Fruit fly (Drosophila melanogaster): ENCODE results near the gene CG13737.

Gene CG13737

dm6 chr3L:13923332-13924272 is 44.8 kb downstream of the CG13737 start (continued):
- TF ChIP-seq NC2α (GFP tag; optimal IDR thresholded peaks at IDR 0.05) (no peak), CG8944 (GFP tag; optimal IDR thresholded peaks at IDR 0.05) (no peak), Neu2 (GFP tag; optimal IDR thresholded peaks at IDR 0.05; ENCODE audit: borderline replicate concordance) (no peak), fu2 (GFP tag; optimal IDR thresholded peaks at IDR 0.05) (no peak), CG3847 (GFP tag; IDR thresholded peaks at IDR 0.05) (peak; percentile 62), CG11723 (GFP tag; optimal IDR thresholded peaks at IDR 0.05) (no peak), Hr39 (optimal IDR thresholded peaks at IDR 0.05) (no peak), Dad (GFP tag; optimal IDR thresholded peaks at IDR 0.05) (no peak), CG10274 (GFP tag; optimal IDR thresholded peaks at IDR 0.05) (peak; percentile 7), CG14050 (GFP tag; IDR thresholded peaks at IDR 0.05) (no peak), prd (optimal IDR thresholded peaks at IDR 0.05) (no peak), prd (GFP tag; IDR thresholded peaks at IDR 0.05) (peak; percentile 82), toy (GFP tag; IDR thresholded peaks at IDR 0.05) (peak; percentile 79), nerfin-2 (GFP tag; IDR thresholded peaks at IDR 0.05; ENCODE audit: partially characterized antibody) (no peak), gt (GFP tag; IDR thresholded peaks at IDR 0.05) (no peak; the same call in 1 of the 2 replicates), Gug (GFP tag; IDR thresholded peaks at IDR 0.05) (peak; percentile 43; the same call in 1 of the 4 replicates), ac (GFP tag; optimal IDR thresholded peaks at IDR 0.05) (no peak), br (optimal IDR thresholded peaks at IDR 0.05) (no peak), CG6854 (GFP tag; optimal IDR thresholded peaks at IDR 0.05) (no peak), cwo (GFP tag; optimal IDR thresholded peaks at IDR 0.05) (peak; percentile 47), E2f2 (GFP tag; IDR thresholded peaks at IDR 0.05) (peak; percentile 16; the same call in 1 of the 2 replicates), CG32767 (GFP tag; IDR thresholded peaks at IDR 0.05) (no peak), CG15479 (GFP tag; optimal IDR thresholded peaks at IDR 0.05) (no peak), CG8281 (tag; optimal IDR thresholded peaks at IDR 0.05) (no peak), pfk (GFP tag; optimal IDR thresholded peaks at IDR 0.05) (no peak), CG17829 (tag; optimal IDR thresholded peaks at IDR 0.05) (peak; percentile 61), CG2199 (GFP tag; IDR thresholded peaks at IDR 0.05) (no peak), CG11085 (GFP tag; IDR thresholded peaks at IDR 0.05) (peak; percentile 61), unc-4 (GFP tag; IDR thresholded peaks at IDR 0.05; ENCODE audit: partially characterized antibody) (no peak), Bdp1 (GFP tag; optimal IDR thresholded peaks at IDR 0.05) (no peak), CG2712 (tag; optimal IDR thresholded peaks at IDR 0.05) (peak; percentile 70), D19B (GFP tag; optimal IDR thresholded peaks at IDR 0.05) (no peak), bab2 (GFP tag; optimal IDR thresholded peaks at IDR 0.05) (no peak), Vsx1 (GFP tag; optimal IDR thresholded peaks at IDR 0.05) (peak; percentile 4), CG9727 (GFP tag; optimal IDR thresholded peaks at IDR 0.05) (peak; percentile 73), Fer2 (tag; optimal IDR thresholded peaks at IDR 0.05) (no peak), Bgb (GFP tag; IDR thresholded peaks at IDR 0.05; ENCODE audit: partially characterized antibody) (no peak), Hr51 (GFP tag; optimal IDR thresholded peaks at IDR 0.05) (peak in 1 of 2 experiments; percentile 29), CG2129 (GFP tag; IDR thresholded peaks at IDR 0.05; ENCODE audit: partially characterized antibody) (no peak), dysf (GFP tag; IDR thresholded peaks at IDR 0.05) (peak; percentile 82), Rx (GFP tag; IDR thresholded peaks at IDR 0.05) (no peak), CG1792 (GFP tag; optimal IDR thresholded peaks at IDR 0.05) (no peak), fru (optimal IDR thresholded peaks at IDR 0.05) (no peak), wek (GFP tag; optimal IDR thresholded peaks at IDR 0.05) (no peak), BtbVII (GFP tag; optimal IDR thresholded peaks at IDR 0.05) (peak; percentile 47), z (GFP tag; IDR thresholded peaks at IDR 0.05) (no peak), gfzf (GFP tag; optimal IDR thresholded peaks at IDR 0.05) (no peak), CG7786 (GFP tag; optimal IDR thresholded peaks at IDR 0.05) (no peak), Scr (GFP tag; IDR thresholded peaks at IDR 0.05; ENCODE audit: partially characterized antibody) (no peak), wor (GFP tag; IDR thresholded peaks at IDR 0.05) (no peak)
